Worm (Caenorhabditis elegans) whole organism, mixed stage, embryonic: ENCODE results near the gene fbxc-20.

ENCODE experiments used
- M03D4.4 ChIP-seq: sonication (generic microtip); optimal IDR thresholded peaks from 2 replicates; lab custom pipeline; 2017; ENCODE audit warnings: mild to moderate bottlenecking, missing genetic modification characterization, missing compliant biosample characterization
- bed-3 ChIP-seq: fragments of 200-800 bp; sonication (Bioruptor generic); optimal IDR thresholded peaks from 3 replicates; lab custom pipeline; 2018; ENCODE audit warnings: mild to moderate bottlenecking, missing genetic modification characterization, moderate library complexity, missing compliant biosample characterization
- blmp-1 ChIP-seq: fragments of 150-350 bp; optimal IDR thresholded peaks from 2 replicates; lab custom pipeline; 2014; ENCODE audit warnings: missing biosample characterization, missing genetic modification characterization
- ceh-43 ChIP-seq: fragments of 200-800 bp; sonication (Bioruptor generic); optimal IDR thresholded peaks from 2 replicates; lab custom pipeline; 2018; ENCODE audit warnings: mild to moderate bottlenecking, missing genetic modification characterization, moderate library complexity, missing compliant biosample characterization
- ceh-83 ChIP-seq: fragments of 200-800 bp; sonication (Bioruptor generic); optimal IDR thresholded peaks from 2 replicates; lab custom pipeline; 2018; ENCODE audit warnings: mild to moderate bottlenecking, missing genetic modification characterization, missing compliant biosample characterization
- ces-1 ChIP-seq: fragments of 150-350 bp; optimal IDR thresholded peaks from 2 replicates; lab custom pipeline; 2014; ENCODE audit warnings: missing biosample characterization, missing genetic modification reagents, missing genetic modification characterization
- cnd-1 ChIP-seq: fragments of 200-800 bp; sonication (Bioruptor generic); optimal IDR thresholded peaks from 2 replicates; lab custom pipeline; 2018; ENCODE audit warnings: mild to moderate bottlenecking, missing genetic modification characterization, missing compliant biosample characterization
- drap-1 ChIP-seq: fragments of 200-800 bp; sonication (Bioruptor generic); optimal IDR thresholded peaks from 3 replicates; lab custom pipeline; 2018; ENCODE audit warnings: mild to moderate bottlenecking, missing genetic modification characterization, missing compliant biosample characterization
- elt-3 ChIP-seq: fragments of 150-350 bp; optimal IDR thresholded peaks from 2 replicates; lab custom pipeline; 2014; ENCODE audit warnings: missing biosample characterization, missing genetic modification characterization
- flh-1 ChIP-seq: fragments of 200-800 bp; sonication (Bioruptor generic); optimal IDR thresholded peaks from 2 replicates; lab custom pipeline; 2018; ENCODE audit warnings: mild to moderate bottlenecking, missing genetic modification characterization, moderate library complexity, missing compliant biosample characterization
- lin-13 ChIP-seq: fragments of 150-350 bp; optimal IDR thresholded peaks from 2 replicates; lab custom pipeline; 2014; ENCODE audit warnings: missing biosample characterization, missing genetic modification characterization
- lin-32 ChIP-seq: fragments of 200-800 bp; sonication (Bioruptor generic); optimal IDR thresholded peaks from 2 replicates; lab custom pipeline; 2018; ENCODE audit warnings: mild to moderate bottlenecking, missing genetic modification characterization, missing compliant biosample characterization
- lsy-2 ChIP-seq: fragments of 150-350 bp; optimal IDR thresholded peaks from 2 replicates; lab custom pipeline; 2014; ENCODE audit warnings: missing biosample characterization, missing genetic modification characterization
- mab-5 ChIP-seq: fragments of 150-350 bp; optimal IDR thresholded peaks from 2 replicates; lab custom pipeline; 2014; ENCODE audit warnings: missing biosample characterization, missing genetic modification characterization
- mep-1 ChIP-seq: fragments of 150-350 bp; optimal IDR thresholded peaks from 2 replicates; lab custom pipeline; 2017; ENCODE audit warnings: missing biosample characterization, missing genetic modification reagents, missing genetic modification characterization, inconsistent platforms
- mls-2 ChIP-seq: sonication (generic microtip); optimal IDR thresholded peaks from 2 replicates; lab custom pipeline; 2016; ENCODE audit warnings: mild to moderate bottlenecking, missing genetic modification characterization, moderate library complexity, missing compliant biosample characterization
- nhr-12 ChIP-seq: fragments of 150-350 bp; optimal IDR thresholded peaks from 2 replicates; lab custom pipeline; 2014; ENCODE audit warnings: missing biosample characterization, missing genetic modification characterization
- nhr-2 ChIP-seq: fragments of 150-350 bp; optimal IDR thresholded peaks from 2 replicates; lab custom pipeline; 2014; ENCODE audit warnings: missing biosample characterization, missing genetic modification characterization
- nhr-237 ChIP-seq: fragments of 150-350 bp; optimal IDR thresholded peaks from 2 replicates; lab custom pipeline; 2014; ENCODE audit warnings: missing biosample characterization, missing genetic modification characterization
- nhr-76 ChIP-seq: sonication (generic microtip); optimal IDR thresholded peaks from 2 replicates; lab custom pipeline; 2017; ENCODE audit warnings: missing biosample characterization, missing genetic modification characterization
- pha-4 ChIP-seq: fragments of 150-350 bp; optimal IDR thresholded peaks from 2 replicates; lab custom pipeline; 2018; ENCODE audit warnings: missing biosample characterization, missing genetic modification reagents, missing genetic modification characterization
- sem-2 ChIP-seq: fragments of 200-800 bp; sonication (Bioruptor generic); optimal IDR thresholded peaks from 2 replicates; lab custom pipeline; 2018; ENCODE audit warnings: mild to moderate bottlenecking, missing genetic modification characterization, missing compliant biosample characterization
- snpc-4 ChIP-seq: fragments of 150-350 bp; optimal IDR thresholded peaks from 2 replicates; lab custom pipeline; 2014; ENCODE audit warnings: missing biosample characterization, missing genetic modification characterization
- tbx-8 ChIP-seq: fragments of 200-800 bp; sonication (Bioruptor generic); optimal IDR thresholded peaks from 2 replicates; lab custom pipeline; 2018; ENCODE audit warnings: mild to moderate bottlenecking, missing genetic modification characterization, moderate library complexity, missing compliant biosample characterization
- unc-39 ChIP-seq: fragments of 150-350 bp; optimal IDR thresholded peaks from 2 replicates; lab custom pipeline; 2014; ENCODE audit warnings: missing biosample characterization, missing genetic modification characterization
- unc-62 ChIP-seq: fragments of 150-350 bp; optimal IDR thresholded peaks from 2 replicates; lab custom pipeline; 2014; ENCODE audit warnings: missing biosample characterization, missing genetic modification reagents, missing genetic modification characterization
- zip-8 ChIP-seq: fragments of 150-350 bp; optimal IDR thresholded peaks from 2 replicates; lab custom pipeline; 2014; ENCODE audit warnings: missing biosample characterization, missing genetic modification characterization
- ztf-11 ChIP-seq: fragments of 150-350 bp; optimal IDR thresholded peaks from 2 replicates; lab custom pipeline; 2014; ENCODE audit warnings: missing biosample characterization, missing genetic modification characterization

The fbxc-20 gene

ce11 chrII:2380174-2380573 lies 38.8 kb upstream of the fbxc-20 start, which contains the start of gene F16G10.7:
Gene F16G10.7 (minus strand): TSS chrII:2380274.
- no peak for TF ChIP-seq nhr-12 (tag; lab: Kevin White, UChicago)
- no peak for TF ChIP-seq snpc-4 (tag; lab: Kevin White, UChicago)
- peak; percentile 29 for TF ChIP-seq lsy-2 (tag; lab: Kevin White, UChicago)
- TF ChIP-seq nhr-76: no peak
- TF ChIP-seq lin-13 (tag; lab: Kevin White, UChicago): no peak

DNA sequence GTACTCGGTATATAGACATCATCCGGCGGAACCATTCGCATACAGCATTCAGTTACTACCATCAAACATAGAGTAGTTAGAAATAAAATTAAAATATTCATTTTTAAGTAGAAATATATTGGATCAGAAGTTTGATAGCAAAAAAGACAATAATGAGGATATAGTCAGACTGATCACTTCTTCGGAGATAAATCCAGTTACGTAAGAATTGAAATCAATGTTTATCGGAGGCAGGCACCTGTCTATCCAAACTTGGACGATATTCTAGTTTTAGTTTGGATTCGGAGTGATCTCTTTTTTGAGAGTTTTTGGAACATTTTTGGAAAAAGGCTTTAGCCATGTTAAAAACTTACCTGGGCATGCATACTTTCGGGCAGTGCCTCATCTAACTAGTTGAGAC lies 35.6 kb upstream of the fbxc-20 start, which contains the start of gene F16G10.8:
F16G10.8 (minus strand) TSS at position 101 of the 400 bp plus-strand sequence.
- no peak for TF ChIP-seq nhr-2 (tag; lab: Kevin White, UChicago)
- TF ChIP-seq nhr-76: no peak
- no peak for TF ChIP-seq zip-8 (tag; lab: Kevin White, UChicago)
- no peak for TF ChIP-seq nhr-12 (tag; lab: Kevin White, UChicago)
- TF ChIP-seq tbx-8 (GFP tag; lab: Kevin White, UChicago): no peak
- TF ChIP-seq unc-39 (tag; lab: Kevin White, UChicago): no peak
- no peak for TF ChIP-seq elt-3 (tag; lab: Kevin White, UChicago)
- TF ChIP-seq ces-1 (GFP tag; lab: Kevin White, UChicago): no peak
- TF ChIP-seq lin-32 (GFP tag; lab: Kevin White, UChicago): no peak
- TF ChIP-seq blmp-1: no peak
- no peak for TF ChIP-seq bed-3
- TF ChIP-seq nhr-237 (tag; lab: Kevin White, UChicago): no peak
- no peak for TF ChIP-seq mep-1 (tag; lab: Kevin White, UChicago)
- no peak for TF ChIP-seq ceh-43 (GFP tag; lab: Kevin White, UChicago)

- TF ChIP-seq ces-1 (GFP tag; lab: Kevin White, UChicago): no peak
- TF ChIP-seq blmp-1: no peak
- TF ChIP-seq ceh-43 (GFP tag; lab: Kevin White, UChicago): no peak
- TF ChIP-seq M03D4.4 (tag; lab: Kevin White, UChicago): no peak
- TF ChIP-seq unc-39 (tag; lab: Kevin White, UChicago): no peak
- no peak for TF ChIP-seq drap-1 (GFP tag; lab: Kevin White, UChicago)
- TF ChIP-seq elt-3 (tag; lab: Kevin White, UChicago): no peak
- no peak for TF ChIP-seq bed-3
- TF ChIP-seq ztf-11 (tag; lab: Kevin White, UChicago): no peak
- TF ChIP-seq nhr-2 (tag; lab: Kevin White, UChicago): no peak
- no peak for TF ChIP-seq lsy-2 (tag; lab: Kevin White, UChicago)
- TF ChIP-seq lin-13 (tag; lab: Kevin White, UChicago): no peak
- TF ChIP-seq flh-1: no peak
- no peak for TF ChIP-seq pha-4 (tag; lab: Kevin White, UChicago)
- no peak for TF ChIP-seq cnd-1
- no peak for TF ChIP-seq sem-2 (GFP tag; lab: Kevin White, UChicago)
Observed at ce11 chrII:2385495-2385894, 33.4 kb upstream of the fbxc-20 start, which contains the start of gene F16G10.9. Gene F16G10.9 (minus strand): TSS chrII:2385595.

DNA sequence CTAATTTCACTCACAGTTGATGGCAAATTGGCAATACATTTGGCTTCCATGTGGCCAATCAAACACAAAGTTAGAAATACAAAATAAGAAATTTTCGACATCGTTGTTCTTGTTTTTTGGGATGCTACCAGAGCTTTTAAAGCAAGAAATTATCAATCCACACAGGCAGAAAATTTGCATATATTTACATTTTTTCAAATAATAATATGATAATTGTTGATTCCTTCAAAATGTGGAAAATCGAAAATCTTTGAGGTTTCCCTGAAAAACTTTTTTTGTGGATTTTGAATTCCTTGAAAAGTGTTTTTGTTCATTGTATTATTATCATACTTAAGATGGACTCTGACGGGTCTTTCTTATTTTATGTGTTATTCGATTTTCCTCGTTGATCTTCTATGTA lies 28.1 kb upstream of the fbxc-20 start, which contains the start of gene F16G10.10:
F16G10.10 (minus strand) TSS at position 101 of the 400 bp plus-strand sequence.
- TF ChIP-seq nhr-2 (tag; lab: Kevin White, UChicago) (no peak), mls-2 (tag; lab: Kevin White, UChicago) (no peak), ceh-83 (no peak), tbx-8 (GFP tag; lab: Kevin White, UChicago) (no peak), mab-5 (no peak), M03D4.4 (tag; lab: Kevin White, UChicago) (no peak), drap-1 (GFP tag; lab: Kevin White, UChicago) (no peak), nhr-12 (tag; lab: Kevin White, UChicago) (no peak), nhr-237 (tag; lab: Kevin White, UChicago) (no peak), nhr-76 (no peak), sem-2 (GFP tag; lab: Kevin White, UChicago) (no peak), bed-3 (no peak), lin-13 (tag; lab: Kevin White, UChicago) (no peak), zip-8 (tag; lab: Kevin White, UChicago) (no peak)
- TF ChIP-seq, all 35 proteins: peak for 0

ce11 chrII:2393821-2394220 lies 25.1 kb upstream of the fbxc-20 start, which contains the start of gene F16G10.11:
Gene F16G10.11 (minus strand): TSS chrII:2393921.
- no peak for TF ChIP-seq unc-62
- no peak for TF ChIP-seq nhr-76
- TF ChIP-seq sem-2 (GFP tag; lab: Kevin White, UChicago): no peak
- no peak for TF ChIP-seq tbx-8 (GFP tag; lab: Kevin White, UChicago)
- no peak for TF ChIP-seq unc-39 (tag; lab: Kevin White, UChicago)
- no peak for TF ChIP-seq blmp-1
- no peak for TF ChIP-seq ces-1 (GFP tag; lab: Kevin White, UChicago)
- TF ChIP-seq lsy-2 (tag; lab: Kevin White, UChicago): no peak
- TF ChIP-seq nhr-12 (tag; lab: Kevin White, UChicago): no peak
- TF ChIP-seq nhr-237 (tag; lab: Kevin White, UChicago): no peak
